Worm (Caenorhabditis elegans) whole organism, L4/young adult: ENCODE data around the gene idpp-5.

Experiments used
- W03F9.2 ChIP-seq: fragments of 150-350 bp; optimal IDR thresholded peaks from 2 replicates; lab custom pipeline; 2014; ENCODE audit warnings: missing biosample characterization, missing genetic modification characterization
- dao-5 ChIP-seq: sonication (generic microtip); optimal IDR thresholded peaks from 2 replicates; lab custom pipeline; 2016; ENCODE audit warnings: missing genotype, missing genetic modification characterization, moderate library complexity, missing compliant biosample characterization

DNA sequence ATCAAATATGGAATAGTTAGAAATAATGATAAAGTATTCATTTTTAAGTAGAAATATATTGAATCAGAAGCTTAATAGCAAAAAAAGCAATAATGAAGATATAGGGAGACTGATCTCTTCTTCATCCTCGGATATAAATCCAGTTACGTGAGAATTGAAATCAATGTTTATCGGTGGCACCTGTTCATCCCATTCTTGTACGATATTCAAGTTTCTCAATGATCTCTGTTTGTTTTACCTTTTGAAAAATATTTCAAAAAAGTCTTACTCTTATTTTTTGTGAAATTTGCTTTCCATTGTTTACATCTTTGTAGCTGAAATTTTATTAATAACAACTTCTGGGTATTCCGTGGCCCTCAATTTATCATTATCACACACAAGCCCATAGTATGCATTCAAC is 34.2 kb downstream of the idpp-5 start, which contains the start of gene T14G12.12:
- no peak for TF ChIP-seq W03F9.2 (tag; lab: Kevin White, UChicago)
- TF ChIP-seq dao-5 (tag; lab: Kevin White, UChicago), result no peak
